Fruit fly (Drosophila melanogaster) whole organism: ENCODE data around the gene Prosbeta4R2.

Experiments used
- CG8478 ChIP-seq: fragments of >200 bp; optimal IDR thresholded peaks from 2 replicates; lab custom pipeline; 2018; ENCODE audit warnings: inconsistent platforms
- Dll ChIP-seq: fragments of >200 bp; optimal IDR thresholded peaks from 2 replicates; lab custom pipeline; 2017
- EcR ChIP-seq, 2 experiments: fragments of >200 bp; optimal IDR thresholded peaks; 2 replicates each; lab custom pipeline; 2017; ENCODE audit warnings: missing biosample characterization in 2 of 2, missing genetic modification characterization in 2 of 2, missing genetic modification reagents in 2 of 2
- pan ChIP-seq: fragments of >200 bp; optimal IDR thresholded peaks from 2 replicates; lab custom pipeline; 2017
- psq ChIP-seq: fragments of >200 bp; optimal IDR thresholded peaks from 2 replicates; lab custom pipeline; 2017
- usp ChIP-seq: fragments of >200 bp; optimal IDR thresholded peaks from 2 replicates; lab custom pipeline; 2017; ENCODE audit warnings: missing biosample characterization, missing genetic modification characterization, mixed read lengths

Prosbeta4R2 gene

dm6 chr2L:2664762-2665161 lies 9.6 kb downstream of the Prosbeta4R2 start, which contains the start of gene Trf4:
TSS of gene Trf4 (plus strand) at chr2L:2665062.
- no peak for TF ChIP-seq usp
- no peak for TF ChIP-seq EcR (GFP tag; optimal IDR thresholded peaks at IDR 0.05; lab: Kevin White, UChicago)
- TF ChIP-seq psq (lab: Kevin White, UChicago): no peak
- TF ChIP-seq Dll (lab: Kevin White, UChicago): no peak
- no peak for TF ChIP-seq CG8478 (lab: Kevin White, UChicago)
- TF ChIP-seq pan: no peak

DNA sequence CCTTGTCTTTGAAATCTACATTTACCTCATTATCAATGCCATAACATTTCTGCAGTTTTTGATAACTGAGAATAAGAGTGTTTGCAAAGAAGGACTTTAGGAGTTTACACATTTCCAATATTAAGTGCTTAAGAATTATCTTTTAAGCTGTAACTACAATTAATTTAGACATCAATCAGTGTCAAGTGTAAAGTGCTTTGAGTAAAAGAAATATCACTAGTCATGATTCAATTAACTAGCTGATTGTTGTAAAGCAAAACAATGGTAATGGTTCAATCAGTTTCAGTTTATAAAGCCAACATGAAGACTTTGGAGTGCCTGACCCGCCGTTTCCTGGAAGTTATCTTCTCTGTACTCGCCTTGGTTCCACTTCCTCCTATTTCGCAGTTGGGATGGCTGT lies 14.3 kb downstream of the Prosbeta4R2 start, which contains the start of gene Gr23a:
Gene Gr23a, plus strand, starts transcription at position 301 of the 400 bp plus-strand sequence.
- no peak for TF ChIP-seq usp
- TF ChIP-seq pan: no peak

- TF ChIP-seq EcR (GFP tag; optimal IDR thresholded peaks at IDR 0.05; lab: Kevin White, UChicago) (no peak), psq (lab: Kevin White, UChicago) (no peak), pan (no peak), Dll (lab: Kevin White, UChicago) (no peak), CG8478 (lab: Kevin White, UChicago) (no peak), usp (no peak)
Observed at dm6 chr2L:2677553-2677952, 22.4 kb downstream of the Prosbeta4R2 start, which contains the start of gene Tmtc1. TSS of gene Tmtc1 (plus strand) at chr2L:2677734.

- TF ChIP-seq Dll (lab: Kevin White, UChicago) (no peak), EcR (GFP tag; optimal IDR thresholded peaks at IDR 0.05; lab: Kevin White, UChicago) (no peak), psq (lab: Kevin White, UChicago) (no peak), CG8478 (lab: Kevin White, UChicago) (no peak), pan (no peak), usp (no peak)
Observed at dm6 chr2L:2696337-2696736, 41.1 kb downstream of the Prosbeta4R2 start, which contains the start of gene Trf5. TSS of gene Trf5 (minus strand) at chr2L:2696437.
